Worm (Caenorhabditis elegans): ENCODE data around the gene wago-4.

Gene wago-4

ce11 chrII:12928241-12928640, 8.9 kb downstream of the wago-4 start, which contains the start of gene F58G1.3:
Gene F58G1.3, minus strand, starts transcription at chrII:12928341.
- no peak for TF ChIP-seq klf-2 (GFP tag; conservative IDR thresholded peaks at IDR 0.05)
- no peak for TF ChIP-seq cog-1 (tag; optimal IDR thresholded peaks at IDR 0.05)
- no peak for TF ChIP-seq T22C8.4 (GFP tag; IDR thresholded peaks at IDR 0.05)
- TF ChIP-seq med-1 (GFP tag; optimal IDR thresholded peaks at IDR 0.05; ENCODE audit: insufficient read depth), result no peak
- TF ChIP-seq tab-1 (GFP tag; IDR thresholded peaks at IDR 0.05), result no peak
- TF ChIP-seq ztf-23 (GFP tag; IDR thresholded peaks at IDR 0.05), result no peak
- no peak for TF ChIP-seq ztf-29 (GFP tag; IDR thresholded peaks at IDR 0.05)

ce11 chrII:12930138-12930537, 10.8 kb downstream of the wago-4 start:
- TF ChIP-seq klf-2 (GFP tag; conservative IDR thresholded peaks at IDR 0.05) (no peak), ztf-29 (GFP tag; IDR thresholded peaks at IDR 0.05) (no peak), T22C8.4 (GFP tag; IDR thresholded peaks at IDR 0.05) (no peak), ztf-23 (GFP tag; IDR thresholded peaks at IDR 0.05) (no peak), tab-1 (GFP tag; IDR thresholded peaks at IDR 0.05) (no peak), flt-1 (GFP tag; IDR thresholded peaks at IDR 0.05) (no peak), cog-1 (tag; optimal IDR thresholded peaks at IDR 0.05) (no peak)

ce11 chrII:12931456-12931923, 12.1 kb downstream of the wago-4 start, which contains the start of gene dct-18:
Gene dct-18, plus strand, starts transcription at chrII:12931873.
- TF ChIP-seq ztf-23 (GFP tag; IDR thresholded peaks at IDR 0.05) (no peak), T22C8.4 (GFP tag; IDR thresholded peaks at IDR 0.05) (no peak), cog-1 (tag; optimal IDR thresholded peaks at IDR 0.05) (no peak), klf-2 (GFP tag; conservative IDR thresholded peaks at IDR 0.05) (no peak), flt-1 (GFP tag; IDR thresholded peaks at IDR 0.05) (no peak), med-1 (GFP tag; optimal IDR thresholded peaks at IDR 0.05; ENCODE audit: insufficient read depth) (no peak), ztf-29 (GFP tag; IDR thresholded peaks at IDR 0.05) (no peak), tab-1 (GFP tag; IDR thresholded peaks at IDR 0.05) (no peak), ref-1 (GFP tag; conservative IDR thresholded peaks at IDR 0.05) (no peak)

ce11 chrII:12935259-12935658, 15.9 kb downstream of the wago-4 start, which contains the start of gene lips-9:
Gene lips-9, minus strand, starts transcription at chrII:12935359.
- TF ChIP-seq tab-1 (GFP tag; IDR thresholded peaks at IDR 0.05) (no peak), klf-2 (GFP tag; conservative IDR thresholded peaks at IDR 0.05) (no peak), ztf-29 (GFP tag; IDR thresholded peaks at IDR 0.05) (no peak), flt-1 (GFP tag; IDR thresholded peaks at IDR 0.05) (no peak)

ce11 chrII:12939161-12939560, 19.8 kb downstream of the wago-4 start:
- no peak for TF ChIP-seq ztf-23 (GFP tag; IDR thresholded peaks at IDR 0.05)
- TF ChIP-seq T22C8.4 (GFP tag; IDR thresholded peaks at IDR 0.05), result no peak
- TF ChIP-seq cog-1 (tag; optimal IDR thresholded peaks at IDR 0.05), result no peak
- TF ChIP-seq ref-1 (GFP tag; conservative IDR thresholded peaks at IDR 0.05), result no peak
- no peak for TF ChIP-seq flt-1 (GFP tag; IDR thresholded peaks at IDR 0.05)
- TF ChIP-seq klf-2 (GFP tag; conservative IDR thresholded peaks at IDR 0.05), result no peak
- no peak for TF ChIP-seq med-1 (GFP tag; optimal IDR thresholded peaks at IDR 0.05; ENCODE audit: insufficient read depth)
- no peak for TF ChIP-seq tab-1 (GFP tag; IDR thresholded peaks at IDR 0.05)

- TF ChIP-seq tab-1 (GFP tag; IDR thresholded peaks at IDR 0.05) (no peak), ztf-29 (GFP tag; IDR thresholded peaks at IDR 0.05) (no peak), T22C8.4 (GFP tag; IDR thresholded peaks at IDR 0.05) (no peak), cog-1 (tag; optimal IDR thresholded peaks at IDR 0.05) (no peak), med-1 (GFP tag; optimal IDR thresholded peaks at IDR 0.05; ENCODE audit: insufficient read depth) (no peak), ztf-23 (GFP tag; IDR thresholded peaks at IDR 0.05) (no peak), ref-1 (GFP tag; conservative IDR thresholded peaks at IDR 0.05) (no peak), flt-1 (GFP tag; IDR thresholded peaks at IDR 0.05) (no peak), klf-2 (GFP tag; conservative IDR thresholded peaks at IDR 0.05) (no peak)
Measured at ce11 chrII:12939801-12940200, 20.4 kb downstream of the wago-4 start, which contains the start of gene arrd-10. Gene arrd-10, plus strand, starts transcription at chrII:12940101.

- TF ChIP-seq tab-1 (GFP tag; IDR thresholded peaks at IDR 0.05) (no peak), flt-1 (GFP tag; IDR thresholded peaks at IDR 0.05) (no peak)
Measured at ce11 chrII:12942496-12942895, 23.1 kb downstream of the wago-4 start.

- TF ChIP-seq klf-2 (GFP tag; conservative IDR thresholded peaks at IDR 0.05), result 0 out of 2 replicates have a peak, but pooled peaks have one; percentile 56
- 0 out of 2 replicates have a peak, but pooled peaks have one; percentile 48 for TF ChIP-seq ref-1 (GFP tag; conservative IDR thresholded peaks at IDR 0.05)
- peak; percentile 52 for TF ChIP-seq cog-1 (tag; optimal IDR thresholded peaks at IDR 0.05)
- TF ChIP-seq flt-1 (GFP tag; IDR thresholded peaks at IDR 0.05), result peak; percentile 88
- peak; percentile 49; the same call in 1 of the 2 replicates for TF ChIP-seq ztf-29 (GFP tag; IDR thresholded peaks at IDR 0.05)
- TF ChIP-seq tab-1 (GFP tag; IDR thresholded peaks at IDR 0.05), result peak; percentile 72; the same call in 1 of the 2 replicates
- TF ChIP-seq ztf-23 (GFP tag; IDR thresholded peaks at IDR 0.05), result 0 out of 2 replicates have a peak, but pooled peaks have one; percentile 37
- TF ChIP-seq T22C8.4 (GFP tag; IDR thresholded peaks at IDR 0.05), result no peak; the same call in 1 of the 2 replicates
- no peak for TF ChIP-seq med-1 (GFP tag; optimal IDR thresholded peaks at IDR 0.05; ENCODE audit: insufficient read depth)
Measured at ce11 chrII:12944587-12945126, 25.3 kb downstream of the wago-4 start.

ce11 chrII:12948158-12948557, 28.8 kb downstream of the wago-4 start, which contains the start of gene F58G1.7:
Gene F58G1.7, minus strand, starts transcription at chrII:12948258.
- TF ChIP-seq klf-2 (GFP tag; conservative IDR thresholded peaks at IDR 0.05) (no peak), T22C8.4 (GFP tag; IDR thresholded peaks at IDR 0.05) (no peak), cog-1 (tag; optimal IDR thresholded peaks at IDR 0.05) (no peak), ztf-29 (GFP tag; IDR thresholded peaks at IDR 0.05) (no peak), med-1 (GFP tag; optimal IDR thresholded peaks at IDR 0.05; ENCODE audit: insufficient read depth) (no peak), ztf-23 (GFP tag; IDR thresholded peaks at IDR 0.05) (no peak), tab-1 (GFP tag; IDR thresholded peaks at IDR 0.05) (no peak), flt-1 (GFP tag; IDR thresholded peaks at IDR 0.05) (no peak), ref-1 (GFP tag; conservative IDR thresholded peaks at IDR 0.05) (no peak)

- TF ChIP-seq klf-2 (GFP tag; conservative IDR thresholded peaks at IDR 0.05) (no peak), cog-1 (tag; optimal IDR thresholded peaks at IDR 0.05) (peak; percentile 16)
Measured at ce11 chrII:12953297-12953696, 33.9 kb downstream of the wago-4 start.

Measured in whole organism, midembryonic.